Fruit fly (Drosophila melanogaster) whole organism, embryonic: ENCODE measurements around the gene MBD-like.
A peak's percentile ranks its signal among the peaks of the same experiment; 100 is the strongest.

Experiments
- ATbp ChIP-seq: fragments of 200-800 bp; sonication (Bioruptor generic); optimal IDR thresholded peaks from 2 replicates; lab custom pipeline; 2017; ENCODE audit warnings: missing biosample characterization, mild to moderate bottlenecking, missing genetic modification characterization, missing genetic modification reagents
- Aef1 ChIP-seq: fragments of 200-800 bp; sonication (Bioruptor generic); IDR thresholded peaks from 3 replicates; pipeline ENCODE4 v1.3.6; 2022; ENCODE audit warnings: missing biosample characterization, missing genetic modification characterization
- Asciz ChIP-seq: fragments of 200-800 bp; sonication (Bioruptor generic); optimal IDR thresholded peaks from 2 replicates; lab custom pipeline; 2017; ENCODE audit warnings: missing biosample characterization, mild to moderate bottlenecking, missing genetic modification characterization, missing genetic modification reagents
- B-H1 ChIP-seq: fragments of 200-800 bp; sonication (Bioruptor generic); IDR thresholded peaks from 3 replicates; pipeline ENCODE4 v1.3.6; 2022; ENCODE audit warnings: missing biosample characterization, missing genetic modification characterization
- BEAF-32 ChIP-seq: fragments of 200-800 bp; sonication (Bioruptor generic); optimal IDR thresholded peaks from 3 replicates; lab custom pipeline; 2017; ENCODE audit warnings: missing biosample characterization, missing genetic modification characterization, mild to moderate bottlenecking, moderate library complexity, missing genetic modification reagents
- CG10267 ChIP-seq: fragments of 200-800 bp; sonication (Bioruptor generic); optimal IDR thresholded peaks from 2 replicates; lab custom pipeline; 2018; ENCODE audit warnings: missing biosample characterization, mild to moderate bottlenecking, missing genetic modification characterization, moderate library complexity
- CG10543 ChIP-seq: fragments of 200-800 bp; sonication (Bioruptor generic); optimal IDR thresholded peaks from 3 replicates; lab custom pipeline; 2017; ENCODE audit warnings: missing biosample characterization, mild to moderate bottlenecking, missing genetic modification characterization, moderate library complexity
- CG1233 ChIP-seq: fragments of 200-800 bp; sonication (Bioruptor generic); optimal IDR thresholded peaks from 4 replicates; lab custom pipeline; 2018; ENCODE audit warnings: missing biosample characterization, mild to moderate bottlenecking, missing genetic modification characterization
- CG12659 ChIP-seq: fragments of 200-800 bp; sonication (Bioruptor generic); optimal IDR thresholded peaks from 3 replicates; lab custom pipeline; 2017; ENCODE audit warnings: mild to moderate bottlenecking, missing biosample characterization, missing genetic modification reagents, missing genetic modification characterization
- CG13296 ChIP-seq: fragments of 200-800 bp; sonication (Bioruptor generic); optimal IDR thresholded peaks from 3 replicates; lab custom pipeline; 2018; ENCODE audit warnings: missing biosample characterization, mild to moderate bottlenecking, missing genetic modification characterization
- CG13894 ChIP-seq: fragments of 200-800 bp; sonication (Bioruptor generic); optimal IDR thresholded peaks from 3 replicates; lab custom pipeline; 2018; ENCODE audit warnings: missing biosample characterization, mild to moderate bottlenecking, missing genetic modification characterization, moderate library complexity
- CG15269 ChIP-seq: fragments of 200-800 bp; sonication (Bioruptor generic); optimal IDR thresholded peaks from 2 replicates; lab custom pipeline; 2018; ENCODE audit warnings: missing biosample characterization, mild to moderate bottlenecking, missing genetic modification characterization, moderate library complexity
- CG1529 ChIP-seq: fragments of 200-800 bp; sonication (Bioruptor generic); optimal IDR thresholded peaks from 3 replicates; lab custom pipeline; 2018; ENCODE audit warnings: missing biosample characterization, missing genetic modification characterization
- CG16815 ChIP-seq: fragments of 200-800 bp; sonication (Bioruptor generic); optimal IDR thresholded peaks from 3 replicates; lab custom pipeline; 2017; ENCODE audit warnings: missing biosample characterization, mild to moderate bottlenecking, missing genetic modification characterization
- CG17359 ChIP-seq: fragments of 200-800 bp; sonication (Bioruptor generic); optimal IDR thresholded peaks from 3 replicates; lab custom pipeline; 2018; ENCODE audit warnings: missing biosample characterization, mild to moderate bottlenecking, missing genetic modification characterization, moderate library complexity
- CG18011 ChIP-seq: fragments of 200-800 bp; sonication (Bioruptor generic); optimal IDR thresholded peaks from 2 replicates; lab custom pipeline; 2017; ENCODE audit warnings: missing biosample characterization, missing genetic modification characterization, mild to moderate bottlenecking, moderate library complexity, missing genotype
- CG18599 ChIP-seq: fragments of 200-800 bp; sonication (Bioruptor generic); optimal IDR thresholded peaks from 3 replicates; lab custom pipeline; 2017; ENCODE audit warnings: missing biosample characterization, missing genetic modification characterization, mild to moderate bottlenecking, moderate library complexity, missing genetic modification reagents
- CG30020 ChIP-seq: fragments of 200-800 bp; optimal IDR thresholded peaks from 2 replicates; lab custom pipeline; 2019; ENCODE audit warnings: missing biosample characterization, mild to moderate bottlenecking, missing genetic modification characterization, moderate library complexity
- CG31441 ChIP-seq: fragments of 200-800 bp; sonication (Bioruptor generic); IDR thresholded peaks from 2 replicates; pipeline ENCODE4 v1.3.6; 2022; ENCODE audit warnings: missing biosample characterization, missing genetic modification characterization
- CG32532 ChIP-seq: fragments of 200-800 bp; sonication (Bioruptor generic); IDR thresholded peaks from 2 replicates; pipeline ENCODE4 v1.3.6; 2022; ENCODE audit warnings: missing biosample characterization, missing genetic modification characterization
- CG3281 ChIP-seq: fragments of 200-800 bp; sonication (Bioruptor generic); optimal IDR thresholded peaks from 3 replicates; lab custom pipeline; 2017; ENCODE audit warnings: missing biosample characterization, mild to moderate bottlenecking, missing genetic modification characterization
- CG4328 ChIP-seq: fragments of 200-800 bp; sonication (Bioruptor generic); optimal IDR thresholded peaks from 3 replicates; lab custom pipeline; 2017; ENCODE audit warnings: missing biosample characterization, missing genetic modification reagents, missing genetic modification characterization
- CG4424 ChIP-seq: fragments of 200-800 bp; sonication (Bioruptor generic); optimal IDR thresholded peaks from 3 replicates; lab custom pipeline; 2016; ENCODE audit warnings: missing biosample characterization, missing genetic modification characterization
- CG6765 ChIP-seq: fragments of 200-800 bp; sonication (Bioruptor generic); optimal IDR thresholded peaks from 3 replicates; lab custom pipeline; 2017; ENCODE audit warnings: missing biosample characterization, mild to moderate bottlenecking, missing genetic modification characterization
- CG7372 ChIP-seq: fragments of 200-800 bp; sonication (Bioruptor generic); IDR thresholded peaks from 2 replicates; pipeline ENCODE4 v1.3.6; 2022; ENCODE audit warnings: missing biosample characterization, missing genetic modification characterization
- CG7928 ChIP-seq: fragments of 200-800 bp; sonication (Bioruptor generic); optimal IDR thresholded peaks from 2 replicates; lab custom pipeline; 2017; ENCODE audit warnings: missing biosample characterization, mild to moderate bottlenecking, missing genetic modification characterization
- CG8290 ChIP-seq, 3 experiments: fragments of 200-800 bp; sonication (Bioruptor generic); optimal IDR thresholded peaks; 2 replicates each; lab custom pipeline; 2016 to 2019; ENCODE audit warnings: missing biosample characterization in 3 of 3, missing genetic modification characterization in 3 of 3, mild to moderate bottlenecking in 2 of 3, moderate library complexity in 1 of 3
- CG9437 ChIP-seq: fragments of 200-800 bp; sonication (Bioruptor generic); optimal IDR thresholded peaks from 2 replicates; lab custom pipeline; 2018; ENCODE audit warnings: missing biosample characterization, mild to moderate bottlenecking, missing genetic modification characterization
- CoRest ChIP-seq: fragments of 200-800 bp; sonication (Bioruptor generic); optimal IDR thresholded peaks from 3 replicates; lab custom pipeline; 2018; ENCODE audit warnings: missing biosample characterization, mild to moderate bottlenecking, missing genetic modification characterization, moderate library complexity
- D19A ChIP-seq: fragments of 200-800 bp; optimal IDR thresholded peaks from 3 replicates; lab custom pipeline; 2019; ENCODE audit warnings: missing biosample characterization, mild to moderate bottlenecking, missing genetic modification characterization, moderate library complexity
- D19B ChIP-seq: fragments of 200-800 bp; sonication (Bioruptor generic); optimal IDR thresholded peaks from 2 replicates; lab custom pipeline; 2017; ENCODE audit warnings: missing biosample characterization, mild to moderate bottlenecking, missing genetic modification characterization
- Doc2 ChIP-seq: fragments of 200-800 bp; sonication (Bioruptor generic); IDR thresholded peaks from 2 replicates; pipeline ENCODE4 v1.3.6; 2022; ENCODE audit warnings: missing biosample characterization, missing genetic modification characterization
- Hand ChIP-seq: fragments of 200-800 bp; sonication (Bioruptor generic); optimal IDR thresholded peaks from 2 replicates; lab custom pipeline; 2017; ENCODE audit warnings: mild to moderate bottlenecking, missing biosample characterization, missing genetic modification reagents, missing genetic modification characterization
- Meics ChIP-seq: fragments of 200-800 bp; sonication (Bioruptor generic); optimal IDR thresholded peaks from 2 replicates; lab custom pipeline; 2017; ENCODE audit warnings: missing biosample characterization, mild to moderate bottlenecking, missing genetic modification characterization
- NFAT ChIP-seq: fragments of 200-800 bp; sonication (Bioruptor generic); IDR thresholded peaks from 2 replicates; pipeline ENCODE4 v1.3.6; 2022; ENCODE audit warnings: missing biosample characterization, missing genetic modification characterization
- PHDP ChIP-seq: fragments of 200-800 bp; sonication (Bioruptor generic); optimal IDR thresholded peaks from 3 replicates; lab custom pipeline; 2018; ENCODE audit warnings: missing biosample characterization, mild to moderate bottlenecking, missing genetic modification characterization, moderate library complexity
- Sox102F ChIP-seq: fragments of 200-800 bp; sonication (Bioruptor generic); optimal IDR thresholded peaks from 2 replicates; lab custom pipeline; 2018; ENCODE audit warnings: missing biosample characterization, mild to moderate bottlenecking, missing genetic modification characterization, moderate library complexity
- Taf1 ChIP-seq: fragments of 200-800 bp; sonication (Bioruptor generic); IDR thresholded peaks from 2 replicates; pipeline ENCODE4 v1.3.6; 2022; ENCODE audit warnings: missing biosample characterization, missing genetic modification characterization
- Vsx1 ChIP-seq: fragments of 200-800 bp; sonication (Bioruptor generic); optimal IDR thresholded peaks from 2 replicates; lab custom pipeline; 2017; ENCODE audit warnings: missing biosample characterization, mild to moderate bottlenecking, missing genetic modification characterization, missing genetic modification reagents
- al ChIP-seq: fragments of 200-800 bp; sonication (Bioruptor generic); IDR thresholded peaks from 2 replicates; pipeline ENCODE4 v1.3.6; 2022; ENCODE audit warnings: missing biosample characterization, missing genetic modification characterization
- dmrt99B ChIP-seq: fragments of 200-800 bp; sonication (Bioruptor generic); optimal IDR thresholded peaks from 2 replicates; lab custom pipeline; 2018; ENCODE audit warnings: missing biosample characterization, mild to moderate bottlenecking, missing genetic modification characterization, moderate library complexity
- gem ChIP-seq: fragments of 200-800 bp; sonication (Bioruptor generic); optimal IDR thresholded peaks from 2 replicates; lab custom pipeline; 2019; ENCODE audit warnings: missing biosample characterization, mild to moderate bottlenecking, missing genetic modification characterization, moderate library complexity
- gt ChIP-seq: fragments of 200-800 bp; sonication (Bioruptor generic); IDR thresholded peaks from 2 replicates; pipeline ENCODE4 v1.3.6; 2022; ENCODE audit warnings: missing biosample characterization, missing genetic modification characterization
- ind ChIP-seq: fragments of 200-800 bp; sonication (Bioruptor generic); optimal IDR thresholded peaks from 3 replicates; lab custom pipeline; 2016; ENCODE audit warnings: missing biosample characterization, missing genetic modification characterization
- nmo ChIP-seq: fragments of 200-800 bp; sonication (Bioruptor generic); optimal IDR thresholded peaks from 2 replicates; lab custom pipeline; 2018; ENCODE audit warnings: missing biosample characterization, mild to moderate bottlenecking, missing genetic modification characterization, moderate library complexity
- phol ChIP-seq: fragments of 200-800 bp; sonication (Bioruptor generic); optimal IDR thresholded peaks from 3 replicates; lab custom pipeline; 2018; ENCODE audit warnings: missing biosample characterization, mild to moderate bottlenecking, missing genetic modification characterization, moderate library complexity
- sisA ChIP-seq: fragments of 200-800 bp; sonication (Bioruptor generic); IDR thresholded peaks from 2 replicates; pipeline ENCODE4 v1.3.6; 2022; ENCODE audit warnings: missing biosample characterization, missing genetic modification characterization
- tna ChIP-seq: fragments of 200-800 bp; sonication (Bioruptor generic); IDR thresholded peaks from 2 replicates; pipeline ENCODE4 v1.3.6; 2022; ENCODE audit warnings: missing biosample characterization, missing genetic modification characterization; ENCODE audit not compliant: partially characterized antibody
- tup ChIP-seq: fragments of 200-800 bp; sonication (Bioruptor generic); optimal IDR thresholded peaks from 2 replicates; lab custom pipeline; 2016; ENCODE audit warnings: missing biosample characterization, mild to moderate bottlenecking, missing genetic modification characterization, moderate library complexity

The MBD-like gene

DNA sequence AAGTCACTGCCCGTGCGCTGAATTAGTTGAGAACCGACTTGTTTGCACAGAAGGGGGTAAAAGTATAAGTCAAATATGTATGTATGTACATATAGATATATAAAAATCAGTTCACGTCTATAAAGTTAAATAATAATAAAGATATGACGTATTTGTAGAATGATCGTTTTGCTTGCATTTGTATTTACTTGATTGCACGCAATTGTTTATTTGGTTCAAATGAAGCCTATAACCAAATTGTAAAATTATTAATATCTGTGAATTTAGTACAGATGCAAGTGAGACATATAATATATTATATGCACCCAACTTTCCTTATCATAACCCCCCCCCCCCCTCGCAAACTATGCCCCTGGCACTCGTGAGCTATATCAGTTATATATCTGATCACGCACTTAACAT, 41.0 kb downstream of the MBD-like start (continued):
- TF ChIP-seq CG18599 (GFP tag; lab: Kevin White, UChicago) (peak; percentile 89), CG12659 (peak; percentile 42), Doc2 (GFP tag; lab: Robert Waterston, UW) (no peak), gem (tag; lab: Kevin White, UChicago) (peak; percentile 57), nmo (peak; percentile 61), CG16815 (GFP tag; lab: Kevin White, UChicago) (peak; percentile 12), CG4328 (GFP tag; lab: Kevin White, UChicago) (peak; percentile 28), ind (GFP tag; lab: Kevin White, UChicago) (peak; percentile 27), CG17359 (tag; lab: Kevin White, UChicago) (peak; percentile 56), Taf1 (GFP tag; lab: Robert Waterston, UW) (peak; percentile 24; the same call in 1 of the 2 replicates), CG10543 (peak; percentile 67), CG8290 (GFP tag; optimal IDR thresholded peaks at IDR 0.05; lab: Kevin White, UChicago) (no peak), CG8290 (tag; optimal IDR thresholded peaks at IDR 0.05; lab: Kevin White, UChicago) (peak in 1 of 2 experiments; percentile 0), Aef1 (GFP tag; lab: Robert Waterston, UW) (peak; percentile 26; the same call in 1 of the 3 replicates), CG7372 (GFP tag; lab: Robert Waterston, UW) (peak; percentile 24; the same call in 1 of the 2 replicates), CG31441 (GFP tag; lab: Robert Waterston, UW) (peak; percentile 50), dmrt99B (tag; lab: Kevin White, UChicago) (peak; percentile 56), CG13296 (GFP tag; lab: Kevin White, UChicago) (peak; percentile 33), BEAF-32 (no peak), CG6765 (GFP tag; lab: Kevin White, UChicago) (peak; percentile 20), gt (GFP tag; lab: Robert Waterston, UW) (no peak), Asciz (GFP tag; lab: Kevin White, UChicago) (peak; percentile 63), NFAT (GFP tag; lab: Robert Waterston, UW) (peak; percentile 40; the same call in 1 of the 2 replicates), Meics (peak; percentile 78), CG9437 (GFP tag; lab: Kevin White, UChicago) (peak; percentile 12), CG10267 (tag; lab: Kevin White, UChicago) (peak; percentile 3), CoRest (peak; percentile 50), tup (GFP tag; lab: Kevin White, UChicago) (no peak), CG3281 (GFP tag; lab: Kevin White, UChicago) (peak; percentile 80), CG13894 (peak; percentile 58), CG1233 (GFP tag; lab: Kevin White, UChicago) (peak; percentile 53), ATbp (GFP tag; lab: Kevin White, UChicago) (peak; percentile 67), CG15269 (peak; percentile 9), PHDP (peak; percentile 61), al (GFP tag; lab: Robert Waterston, UW) (peak; percentile 52; the same call in 1 of the 2 replicates), CG1529 (peak; percentile 15), D19A (tag; lab: Kevin White, UChicago) (peak; percentile 39), CG18011 (GFP tag; lab: Kevin White, UChicago) (peak; percentile 14), CG7928 (GFP tag; lab: Kevin White, UChicago) (peak; percentile 37), B-H1 (GFP tag; lab: Robert Waterston, UW) (peak; percentile 27; the same call in 1 of the 3 replicates), Hand (GFP tag; lab: Kevin White, UChicago) (peak; percentile 57), phol (peak; percentile 29), sisA (GFP tag; lab: Robert Waterston, UW) (no peak), CG4424 (peak; percentile 28), D19B (GFP tag; lab: Kevin White, UChicago) (peak; percentile 41), CG32532 (GFP tag; lab: Robert Waterston, UW) (peak; percentile 57), CG30020 (tag; lab: Kevin White, UChicago) (no peak), Vsx1 (GFP tag; lab: Kevin White, UChicago) (no peak), tna (GFP tag; lab: Robert Waterston, UW) (no peak), Sox102F (GFP tag; lab: Kevin White, UChicago) (peak; percentile 23)
